Fruit fly (Drosophila melanogaster): ENCODE results near the gene CG31373.
A peak's percentile ranks its signal among the peaks of the same experiment; 100 is the strongest.

Gene CG31373

DNA sequence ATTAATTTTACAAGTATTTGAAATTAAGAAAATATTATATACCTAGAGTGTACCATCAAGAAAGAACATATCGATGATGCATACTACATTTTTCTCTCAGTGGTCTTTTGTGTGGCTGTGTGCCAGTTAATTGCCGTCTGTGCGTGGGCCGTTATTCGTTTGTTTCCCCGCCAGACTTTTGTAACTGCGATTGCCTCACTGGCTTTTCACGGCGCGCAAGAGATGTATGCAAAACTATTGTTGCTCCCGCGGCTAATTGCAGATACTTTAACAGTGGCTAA is 27.5 kb downstream of the CG31373 start (continued):
- no peak for TF ChIP-seq CG7963 (GFP tag; IDR thresholded peaks at IDR 0.05; ENCODE audit: partially characterized antibody)
- TF ChIP-seq tup (GFP tag; optimal IDR thresholded peaks at IDR 0.05): no peak
- peak; percentile 64 for TF ChIP-seq Rfx (GFP tag; IDR thresholded peaks at IDR 0.05)
- no peak for TF ChIP-seq eyg (GFP tag; optimal IDR thresholded peaks at IDR 0.05)
- no peak for TF ChIP-seq CG17568 (GFP tag; optimal IDR thresholded peaks at IDR 0.05)
- TF ChIP-seq CG11504 (tag; optimal IDR thresholded peaks at IDR 0.05): peak; percentile 18
- peak; percentile 62 for TF ChIP-seq CG30431 (GFP tag; optimal IDR thresholded peaks at IDR 0.05)
- no peak for TF ChIP-seq tll (GFP tag; optimal IDR thresholded peaks at IDR 0.05)
- TF ChIP-seq ranshi (GFP tag; IDR thresholded peaks at IDR 0.05): peak; percentile 65
- TF ChIP-seq vnd (GFP tag; IDR thresholded peaks at IDR 0.05; ENCODE audit: partially characterized antibody): no peak
- peak; percentile 22 for TF ChIP-seq CG15696 (tag; optimal IDR thresholded peaks at IDR 0.05)
- TF ChIP-seq Pdp1 (GFP tag; optimal IDR thresholded peaks at IDR 0.05): no peak
- TF ChIP-seq ab (GFP tag; optimal IDR thresholded peaks at IDR 0.05): no peak
- no peak for TF ChIP-seq psq (GFP tag; optimal IDR thresholded peaks at IDR 0.05)
- no peak for TF ChIP-seq CG13624 (GFP tag; optimal IDR thresholded peaks at IDR 0.05)
- TF ChIP-seq wek (GFP tag; optimal IDR thresholded peaks at IDR 0.05): no peak
- TF ChIP-seq CG6689 (GFP tag; IDR thresholded peaks at IDR 0.05): peak; percentile 46; the same call in 1 of the 2 replicates
- TF ChIP-seq CG9876 (GFP tag; optimal IDR thresholded peaks at IDR 0.05): no peak
- no peak for TF ChIP-seq pnt (GFP tag; optimal IDR thresholded peaks at IDR 0.05)
- no peak for TF ChIP-seq kay (GFP tag; optimal IDR thresholded peaks at IDR 0.05)
- TF ChIP-seq Drgx (GFP tag; IDR thresholded peaks at IDR 0.05): peak; percentile 61
- TF ChIP-seq CG6683 (GFP tag; optimal IDR thresholded peaks at IDR 0.05): no peak
- no peak for TF ChIP-seq jing (GFP tag; optimal IDR thresholded peaks at IDR 0.05)
- peak; percentile 32 for TF ChIP-seq Vsx1 (GFP tag; optimal IDR thresholded peaks at IDR 0.05)
- no peak for TF ChIP-seq gro (GFP tag; optimal IDR thresholded peaks at IDR 0.05)
- TF ChIP-seq CG10565 (GFP tag; optimal IDR thresholded peaks at IDR 0.05): no peak
- no peak for TF ChIP-seq ems (GFP tag; optimal IDR thresholded peaks at IDR 0.05)
- TF ChIP-seq usp (GFP tag; optimal IDR thresholded peaks at IDR 0.05): no peak
- no peak for TF ChIP-seq Antp (GFP tag; optimal IDR thresholded peaks at IDR 0.05)
- peak; percentile 77 for TF ChIP-seq CG11695 (GFP tag; IDR thresholded peaks at IDR 0.05)
- peak; percentile 76 for TF ChIP-seq stc (GFP tag; IDR thresholded peaks at IDR 0.05)
- TF ChIP-seq sr (GFP tag; IDR thresholded peaks at IDR 0.05): peak; percentile 75; the same call in 1 of the 3 replicates
- TF ChIP-seq CG7839 (tag; optimal IDR thresholded peaks at IDR 0.05): no peak
- peak; percentile 32 for TF ChIP-seq CG3281 (GFP tag; optimal IDR thresholded peaks at IDR 0.05)
- no peak for TF ChIP-seq CG4328 (GFP tag; optimal IDR thresholded peaks at IDR 0.05)
- TF ChIP-seq Abd-B (GFP tag; optimal IDR thresholded peaks at IDR 0.05): no peak
- TF ChIP-seq dm (GFP tag; optimal IDR thresholded peaks at IDR 0.05): no peak
- TF ChIP-seq CG17328 (GFP tag; IDR thresholded peaks at IDR 0.05): peak; percentile 63; the same call in 1 of the 2 replicates
- no peak for TF ChIP-seq Usf (GFP tag; optimal IDR thresholded peaks at IDR 0.05)
- peak; percentile 75; the same call in 1 of the 3 replicates for TF ChIP-seq gce (GFP tag; IDR thresholded peaks at IDR 0.05)
- TF ChIP-seq hkb (optimal IDR thresholded peaks at IDR 0.05): no peak
- TF ChIP-seq hkb (GFP tag; IDR thresholded peaks at IDR 0.05): peak; percentile 66
- TF ChIP-seq CG17186 (GFP tag; optimal IDR thresholded peaks at IDR 0.05): no peak
- no peak for TF ChIP-seq CG18476 (GFP tag; optimal IDR thresholded peaks at IDR 0.05)
- TF ChIP-seq Sox102F (GFP tag; optimal IDR thresholded peaks at IDR 0.05): peak; percentile 44
- TF ChIP-seq mld (GFP tag; IDR thresholded peaks at IDR 0.05; ENCODE audit: partially characterized antibody): no peak
- TF ChIP-seq CG2129 (GFP tag; IDR thresholded peaks at IDR 0.05; ENCODE audit: partially characterized antibody): no peak
- TF ChIP-seq yki (optimal IDR thresholded peaks at IDR 0.05): no peak
- no peak for TF ChIP-seq sug (tag; optimal IDR thresholded peaks at IDR 0.05)
- no peak for TF ChIP-seq HmgD (GFP tag; optimal IDR thresholded peaks at IDR 0.05)
- TF ChIP-seq Bgb (GFP tag; IDR thresholded peaks at IDR 0.05; ENCODE audit: partially characterized antibody): no peak

Measured in whole organism, embryonic.